Worm (Caenorhabditis elegans) whole organism, young adult: ENCODE results near the gene nhr-104.

ENCODE experiments used
- aptf-3 ChIP-seq: fragments of 200-800 bp; sonication (Bioruptor generic); IDR thresholded peaks from 2 replicates; pipeline ENCODE4 v1.3.6; 2022; ENCODE audit warnings: missing genetic modification characterization, missing compliant biosample characterization
- rcor-1 ChIP-seq: fragments of 200-800 bp; sonication (Bioruptor generic); IDR thresholded peaks from 2 replicates; pipeline ENCODE4 v1.3.6; 2022; ENCODE audit warnings: missing genetic modification reagents, missing genetic modification characterization, missing compliant biosample characterization

- TF ChIP-seq aptf-3 (GFP tag; lab: Robert Waterston, UW) = no peak
- no peak for TF ChIP-seq rcor-1
Measured at ce11 chrIV:4809397-4809796, 20.9 kb upstream of the nhr-104 start, which contains the start of gene ubxn-6.
